Fruit fly (Drosophila melanogaster) whole organism, prepupa: Measurements from ENCODE around the gene AIMP2.

Experiments
- CG9139 ChIP-seq: fragments of 200-800 bp; sonication (Bioruptor generic); optimal IDR thresholded peaks from 3 replicates; lab custom pipeline; 2017; ENCODE audit warnings: missing biosample characterization, mild to moderate bottlenecking, missing genetic modification characterization
- esn ChIP-seq: fragments of 200-800 bp; sonication (Bioruptor generic); optimal IDR thresholded peaks from 2 replicates; lab custom pipeline; 2016; ENCODE audit warnings: missing biosample characterization, mild to moderate bottlenecking, missing genetic modification characterization, moderate library complexity

DNA sequence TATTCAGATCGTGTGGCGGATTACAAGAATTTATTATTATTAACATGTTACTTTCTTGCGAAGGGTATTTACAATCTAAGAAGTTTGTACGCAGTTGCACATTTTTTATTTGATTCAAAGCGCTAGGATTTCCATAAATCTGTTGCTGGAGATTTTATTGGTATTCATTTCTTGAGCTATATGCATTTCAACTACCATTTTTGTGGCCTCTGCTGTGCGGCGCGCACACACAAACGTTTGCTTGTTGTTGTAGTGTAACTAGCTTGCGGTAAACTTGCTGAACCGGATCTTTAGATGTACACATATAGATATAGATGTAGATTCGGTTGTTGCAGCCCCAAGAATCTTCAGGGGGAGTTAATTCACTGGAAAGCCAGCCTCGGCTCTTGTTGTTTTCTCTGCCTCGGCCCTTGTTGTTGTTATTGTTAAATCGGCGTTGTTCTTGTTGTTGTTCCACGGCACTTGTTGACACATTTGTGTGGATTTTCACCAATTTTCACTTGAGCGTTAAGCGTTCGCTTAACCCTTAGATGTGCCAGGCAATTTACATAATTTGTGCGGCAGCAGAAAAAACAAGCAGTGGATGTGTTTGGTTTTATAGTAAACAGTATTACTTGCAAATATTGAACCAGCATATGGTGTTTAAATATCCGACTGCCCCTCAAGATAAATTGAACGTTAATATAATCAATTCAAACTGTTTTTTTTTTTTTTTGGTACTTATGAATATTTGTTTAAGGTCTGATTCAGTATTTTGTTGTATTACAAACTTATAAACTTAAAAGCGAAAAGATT, 7.6 kb downstream of the AIMP2 start:
- TF ChIP-seq CG9139 (GFP tag; lab: Kevin White, UChicago) (no peak), esn (no peak)
